Worm (Caenorhabditis elegans) whole organism, early embryonic: ENCODE data around the gene srw-60.
A peak's percentile ranks its signal among the peaks of the same experiment; 100 is the strongest.

Experiments
- B0310.2 ChIP-seq: sonication (generic microtip); optimal IDR thresholded peaks from 2 replicates; lab custom pipeline; 2016; ENCODE audit warnings: mild to moderate bottlenecking, missing genetic modification characterization, missing compliant biosample characterization
- F13C5.2 ChIP-seq: sonication (generic microtip); optimal IDR thresholded peaks from 2 replicates; lab custom pipeline; 2017; ENCODE audit warnings: mild to moderate bottlenecking, missing genetic modification characterization, inconsistent platforms, missing compliant biosample characterization
- aly-1 ChIP-seq: sonication (generic microtip); optimal IDR thresholded peaks from 2 replicates; lab custom pipeline; 2016; ENCODE audit warnings: missing genetic modification characterization, missing compliant biosample characterization
- ama-1 ChIP-seq: fragments of 150-350 bp; optimal IDR thresholded peaks from 2 replicates; lab custom pipeline; 2014
- ceh-13 ChIP-seq: fragments of 200-800 bp; sonication (Bioruptor generic); optimal IDR thresholded peaks from 2 replicates; lab custom pipeline; 2018; ENCODE audit warnings: mild to moderate bottlenecking, missing genetic modification characterization, missing compliant biosample characterization
- ceh-36 ChIP-seq: sonication (generic microtip); optimal IDR thresholded peaks from 2 replicates; lab custom pipeline; 2016; ENCODE audit warnings: missing genetic modification characterization, inconsistent platforms, missing compliant biosample characterization
- ets-7 ChIP-seq: sonication (generic microtip); optimal IDR thresholded peaks from 2 replicates; lab custom pipeline; 2016; ENCODE audit warnings: missing genotype, missing genetic modification characterization, missing compliant biosample characterization
- flt-1 ChIP-seq: fragments of 200-800 bp; sonication (Bioruptor generic); IDR thresholded peaks from 2 replicates; pipeline ENCODE4 v1.3.6; 2022; ENCODE audit warnings: missing genetic modification characterization, missing compliant biosample characterization
- hmbx-1 ChIP-seq: sonication (generic microtip); optimal IDR thresholded peaks from 2 replicates; lab custom pipeline; 2016; ENCODE audit warnings: mild to moderate bottlenecking, missing genetic modification characterization, missing compliant biosample characterization
- hmg-4 ChIP-seq: fragments of 200-800 bp; sonication (Bioruptor generic); optimal IDR thresholded peaks from 2 replicates; lab custom pipeline; 2018; ENCODE audit warnings: mild to moderate bottlenecking, missing genetic modification characterization, missing compliant biosample characterization
- hnd-1 ChIP-seq: sonication (generic microtip); optimal IDR thresholded peaks from 2 replicates; lab custom pipeline; 2016; ENCODE audit warnings: missing genetic modification characterization, missing compliant biosample characterization
- pes-1 ChIP-seq: fragments of 200-800 bp; sonication (Bioruptor generic); IDR thresholded peaks from 2 replicates; pipeline ENCODE4 v1.3.6; 2022; ENCODE audit warnings: missing genetic modification reagents, missing genetic modification characterization, missing compliant biosample characterization
- scrt-1 ChIP-seq: fragments of 200-800 bp; sonication (Bioruptor generic); IDR thresholded peaks from 2 replicates; pipeline ENCODE4 v1.3.6; 2022; ENCODE audit warnings: missing genetic modification characterization, missing compliant biosample characterization
- sea-1 ChIP-seq: fragments of 200-800 bp; sonication (Bioruptor generic); conservative IDR thresholded peaks from 2 replicates; pipeline ENCODE4 v1.3.6; 2022; ENCODE audit warnings: missing genetic modification characterization, missing compliant biosample characterization
- tbx-11 ChIP-seq: fragments of 200-800 bp; sonication (Bioruptor generic); IDR thresholded peaks from 2 replicates; pipeline ENCODE4 v1.3.6; 2022; ENCODE audit warnings: missing genetic modification characterization, missing compliant biosample characterization
- tbx-37 ChIP-seq: fragments of 200-800 bp; sonication (Bioruptor generic); conservative IDR thresholded peaks from 2 replicates; pipeline ENCODE4 v1.3.6; 2022; ENCODE audit warnings: missing genetic modification reagents, missing genetic modification characterization, missing compliant biosample characterization
- tra-4 ChIP-seq: sonication (generic microtip); optimal IDR thresholded peaks from 2 replicates; lab custom pipeline; 2017; ENCODE audit warnings: missing genetic modification characterization, missing compliant biosample characterization

Gene srw-60

ce11 chrII:2937852-2938251 is 20.6 kb upstream of the srw-60 start, which contains the start of gene irld-65:
irld-65 (minus strand) TSS chrII:2937952.
- no peak for TF ChIP-seq B0310.2 (tag; lab: Kevin White, UChicago)
- TF ChIP-seq aly-1 (tag; lab: Kevin White, UChicago) = no peak
- TF ChIP-seq sea-1 (GFP tag; lab: Robert Waterston, UW) = no peak
- no peak for TF ChIP-seq ceh-36 (tag; lab: Kevin White, UChicago)

ce11 chrII:2939681-2940080 is 18.7 kb upstream of the srw-60 start:
- no peak for TF ChIP-seq aly-1 (tag; lab: Kevin White, UChicago)
- peak; percentile 52 for TF ChIP-seq ceh-36 (tag; lab: Kevin White, UChicago)

- TF ChIP-seq tbx-37 (GFP tag; lab: Robert Waterston, UW) = no peak
- TF ChIP-seq hmg-4 = no peak
- TF ChIP-seq pes-1 (GFP tag; lab: Robert Waterston, UW) = no peak
- no peak for TF ChIP-seq scrt-1
- TF ChIP-seq ceh-36 (tag; lab: Kevin White, UChicago) = no peak
- TF ChIP-seq ets-7 = no peak
- TF ChIP-seq aly-1 (tag; lab: Kevin White, UChicago) = no peak
Observed at ce11 chrII:2940747-2941146, 17.7 kb upstream of the srw-60 start, which contains the start of gene irld-66. irld-66 (minus strand) TSS chrII:2940847.

- TF ChIP-seq pes-1 (GFP tag; lab: Robert Waterston, UW) = no peak
- no peak for TF ChIP-seq hmg-4
Observed at ce11 chrII:2943966-2944365, 14.4 kb upstream of the srw-60 start, which contains the start of the genes irld-50 and irld-49. irld-50 (minus strand) TSS chrII:2944066. irld-49 (plus strand) TSS chrII:2944176.

- TF ChIP-seq tra-4 (tag; lab: Kevin White, UChicago) (no peak), hmbx-1 (tag; lab: Kevin White, UChicago) (no peak)
Observed at ce11 chrII:2946438-2946837, 12.0 kb upstream of the srw-60 start, which contains the start of gene srw-79. srw-79 (plus strand) TSS chrII:2946738.

- no peak for TF ChIP-seq aly-1 (tag; lab: Kevin White, UChicago)
Observed at ce11 chrII:2948614-2949013, 9.8 kb upstream of the srw-60 start.

- TF ChIP-seq flt-1 (GFP tag; lab: Robert Waterston, UW) (no peak), hmbx-1 (tag; lab: Kevin White, UChicago) (no peak), hnd-1 (tag; lab: Kevin White, UChicago) (no peak), sea-1 (GFP tag; lab: Robert Waterston, UW) (no peak), aly-1 (tag; lab: Kevin White, UChicago) (no peak)
Observed at ce11 chrII:2952629-2953028, 5.8 kb upstream of the srw-60 start, which contains the start of gene irld-51. irld-51 (minus strand) TSS chrII:2952729.

ce11 chrII:2955656-2956115 is 2.7 kb upstream of the srw-60 start, which contains the start of gene irld-48:
irld-48 (plus strand) TSS chrII:2956065.
- TF ChIP-seq tra-4 (tag; lab: Kevin White, UChicago) = no peak
- TF ChIP-seq B0310.2 (tag; lab: Kevin White, UChicago) = no peak
- TF ChIP-seq ceh-36 (tag; lab: Kevin White, UChicago) = no peak
- TF ChIP-seq tbx-37 (GFP tag; lab: Robert Waterston, UW) = no peak
- TF ChIP-seq ets-7 = no peak
- no peak for TF ChIP-seq hmbx-1 (tag; lab: Kevin White, UChicago)
- TF ChIP-seq ama-1 (lab: Kevin White, UChicago) = no peak
- TF ChIP-seq scrt-1 = no peak
- TF ChIP-seq flt-1 (GFP tag; lab: Robert Waterston, UW) = no peak
- no peak for TF ChIP-seq tbx-11 (GFP tag; lab: Robert Waterston, UW)
- no peak for TF ChIP-seq aly-1 (tag; lab: Kevin White, UChicago)
- TF ChIP-seq sea-1 (GFP tag; lab: Robert Waterston, UW) = no peak

ce11 chrII:2962531-2963164 is 4.2 kb downstream of the srw-60 start:
- no peak for TF ChIP-seq B0310.2 (tag; lab: Kevin White, UChicago)
- TF ChIP-seq sea-1 (GFP tag; lab: Robert Waterston, UW) = no peak
- TF ChIP-seq aly-1 (tag; lab: Kevin White, UChicago) = no peak
- no peak for TF ChIP-seq ets-7
- no peak for TF ChIP-seq F13C5.2 (tag; lab: Kevin White, UChicago)
- no peak for TF ChIP-seq flt-1 (GFP tag; lab: Robert Waterston, UW)
- TF ChIP-seq ceh-13 = no peak
- TF ChIP-seq ceh-36 (tag; lab: Kevin White, UChicago) = no peak
- no peak for TF ChIP-seq tra-4 (tag; lab: Kevin White, UChicago)
- no peak for TF ChIP-seq hmbx-1 (tag; lab: Kevin White, UChicago)
- no peak for TF ChIP-seq tbx-11 (GFP tag; lab: Robert Waterston, UW)
- no peak for TF ChIP-seq scrt-1
